Worm (Caenorhabditis elegans): Measurements from ENCODE around the gene rps-1.

- no peak for TF ChIP-seq skn-1 (tag; optimal IDR thresholded peaks at IDR 0.05)
- no peak for TF ChIP-seq fos-1 (tag; optimal IDR thresholded peaks at IDR 0.05)
- TF ChIP-seq ZK546.5 (tag; optimal IDR thresholded peaks at IDR 0.05), result no peak
- TF ChIP-seq zfp-3 (GFP tag; conservative IDR thresholded peaks at IDR 0.05), result no peak
- no peak for TF ChIP-seq aly-2 (tag; optimal IDR thresholded peaks at IDR 0.05)
- TF ChIP-seq ceh-28 (tag; optimal IDR thresholded peaks at IDR 0.05), result no peak
- no peak for TF ChIP-seq unc-62 (GFP tag; optimal IDR thresholded peaks at IDR 0.05 in 1 of 2)
- no peak for TF ChIP-seq unc-62 (tag; optimal IDR thresholded peaks at IDR 0.05)
Observed at ce11 chrIII:4452749-4453148, 23.0 kb upstream of the rps-1 start.

Measured in whole organism, L4 larva.